Worm (Caenorhabditis elegans): ENCODE measurements around the gene B0244.16.

Gene B0244.16

DNA sequence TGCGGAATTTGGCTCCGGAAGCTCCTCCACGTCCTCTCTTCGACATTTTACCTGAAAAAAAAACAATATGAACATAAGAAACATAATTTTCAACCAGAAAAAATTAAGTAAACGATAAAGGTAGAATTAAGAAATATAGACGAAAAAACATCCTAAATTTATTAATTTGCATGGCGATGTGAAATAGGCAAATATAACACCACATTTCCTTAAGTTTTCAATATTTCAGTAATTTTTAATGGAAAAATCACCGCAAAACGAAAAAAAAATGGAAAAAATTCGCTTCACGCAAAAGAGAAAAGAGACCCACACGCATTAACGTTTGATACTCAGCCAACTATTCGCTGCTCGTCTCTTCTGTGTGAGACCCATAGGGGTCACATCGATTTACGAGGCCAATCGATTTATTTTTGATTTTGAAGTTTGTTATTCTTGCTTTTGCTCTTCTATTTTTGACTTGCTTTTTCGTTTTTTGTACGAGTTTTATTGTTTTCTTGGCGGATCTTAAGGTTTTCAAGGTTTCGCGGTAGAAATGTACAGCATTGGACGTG, 34.6 kb upstream of the B0244.16 start, which contains the start of gene rpl-23 (continued):
- peak; percentile 84 for TF ChIP-seq zag-1 (tag; optimal IDR thresholded peaks at IDR 0.05)
- peak; percentile 85 to 96 for TF ChIP-seq lsy-2 (tag; optimal IDR thresholded peaks at IDR 0.05)
- TF ChIP-seq nhr-129 (tag; optimal IDR thresholded peaks at IDR 0.05), result peak; percentile 98

DNA sequence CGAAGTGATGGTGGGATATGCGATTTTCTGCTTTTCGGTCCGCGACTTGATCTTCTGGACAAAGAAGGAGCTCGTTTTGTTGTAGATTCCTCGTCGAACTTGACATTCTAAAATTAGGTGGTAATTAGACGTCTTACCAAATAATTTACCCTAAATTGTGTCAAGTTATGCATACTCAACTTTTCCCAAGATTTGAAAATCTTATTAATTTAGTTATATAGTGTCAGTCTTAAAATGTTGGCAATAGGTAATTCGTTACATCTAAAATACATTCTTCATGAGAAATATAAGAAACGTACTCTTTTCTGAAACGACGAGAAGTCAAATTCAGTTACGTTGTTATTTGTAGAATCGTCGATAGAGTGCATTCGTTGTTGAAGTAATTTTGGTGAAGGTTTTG, 33.2 kb upstream of the B0244.16 start:
- TF ChIP-seq egl-27 (tag; optimal IDR thresholded peaks at IDR 0.05) (no peak), elt-1 (tag; optimal IDR thresholded peaks at IDR 0.05) (no peak), lin-39 (tag; optimal IDR thresholded peaks at IDR 0.05) (no peak), lin-11 (tag; optimal IDR thresholded peaks at IDR 0.05) (no peak)

DNA sequence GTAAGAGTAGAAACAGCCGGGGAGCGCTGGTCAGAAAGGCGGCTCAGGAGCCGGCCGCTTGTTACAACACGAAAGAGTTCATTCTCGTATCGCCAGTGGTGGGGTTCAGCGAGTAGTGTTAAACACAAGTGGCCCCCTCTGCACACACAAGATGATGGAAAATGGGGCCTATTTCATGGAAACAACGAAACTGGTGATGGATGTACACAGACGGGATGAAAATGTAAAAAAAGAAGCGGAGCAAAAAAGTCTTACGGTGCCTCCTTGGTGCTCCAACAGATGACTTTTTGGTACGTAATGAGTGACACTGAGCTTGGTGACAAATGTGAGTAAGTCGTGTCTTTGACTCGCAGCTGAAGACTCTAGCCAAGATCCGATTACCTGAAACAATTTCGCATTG, 32.7 kb upstream of the B0244.16 start:
- TF ChIP-seq ceh-16 (tag; optimal IDR thresholded peaks at IDR 0.05) (no peak), nhr-129 (tag; optimal IDR thresholded peaks at IDR 0.05) (peak; percentile 50)

ce11 chrIII:5709224-5709623, 31.5 kb upstream of the B0244.16 start, which contains the start of gene hpo-28:
TSS of gene hpo-28 (minus strand) at chrIII:5709324.
- no peak for TF ChIP-seq alr-1 (tag; optimal IDR thresholded peaks at IDR 0.05)
- no peak for TF ChIP-seq lin-39 (tag; optimal IDR thresholded peaks at IDR 0.05)
- no peak for TF ChIP-seq nhr-12 (tag; optimal IDR thresholded peaks at IDR 0.05)
- no peak for TF ChIP-seq crh-2 (tag; optimal IDR thresholded peaks at IDR 0.05)
- TF ChIP-seq nhr-25 (tag; optimal IDR thresholded peaks at IDR 0.05), result no peak
- no peak for TF ChIP-seq mab-5 (tag; optimal IDR thresholded peaks at IDR 0.05)
- no peak for TF ChIP-seq mdl-1 (tag; optimal IDR thresholded peaks at IDR 0.05)
- TF ChIP-seq ztf-11 (tag; optimal IDR thresholded peaks at IDR 0.05), result no peak
- no peak for TF ChIP-seq unc-62 (GFP tag; optimal IDR thresholded peaks at IDR 0.05)
- no peak for TF ChIP-seq fos-1 (tag; optimal IDR thresholded peaks at IDR 0.05)
- TF ChIP-seq ceh-16 (tag; optimal IDR thresholded peaks at IDR 0.05), result no peak
- TF ChIP-seq Y55F3AM.14 (GFP tag; optimal IDR thresholded peaks at IDR 0.05), result no peak
- no peak for TF ChIP-seq ztf-1 (GFP tag; conservative IDR thresholded peaks at IDR 0.05)
- TF ChIP-seq sma-3 (GFP tag; optimal IDR thresholded peaks at IDR 0.05), result no peak
- no peak for TF ChIP-seq unc-55 (GFP tag; optimal IDR thresholded peaks at IDR 0.05)
- no peak for TF ChIP-seq C34F6.9 (tag; optimal IDR thresholded peaks at IDR 0.05)

DNA sequence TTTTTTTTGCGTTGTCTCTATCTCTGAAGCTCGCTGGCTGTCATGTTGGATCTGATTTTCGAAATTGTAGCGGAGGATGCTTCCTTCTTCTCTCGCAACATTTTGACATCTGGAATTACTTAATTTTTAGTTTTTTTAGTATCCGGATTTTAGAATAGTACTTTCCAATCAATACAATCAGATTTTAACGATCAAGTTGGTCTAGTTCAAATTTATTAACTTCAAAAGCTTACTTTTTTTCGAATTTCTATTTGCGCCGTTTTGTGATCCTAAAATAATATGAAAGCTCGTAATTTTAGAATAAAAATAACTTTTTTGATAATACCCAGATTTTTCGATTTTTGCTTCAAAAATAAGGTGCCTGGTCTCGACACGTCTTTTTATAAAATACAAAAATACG, 30.7 kb upstream of the B0244.16 start, which contains the start of gene B0336.12:
Gene B0336.12, minus strand, starts transcription at position 101 of the 400 bp plus-strand sequence.
- TF ChIP-seq unc-55 (GFP tag; optimal IDR thresholded peaks at IDR 0.05), result no peak
- TF ChIP-seq lin-39 (tag; optimal IDR thresholded peaks at IDR 0.05), result no peak
- TF ChIP-seq ama-1 (optimal IDR thresholded peaks at IDR 0.05), result no peak
- no peak for TF ChIP-seq nhr-6 (tag; optimal IDR thresholded peaks at IDR 0.05)
- no peak for TF ChIP-seq F13H6.1 (tag; optimal IDR thresholded peaks at IDR 0.05)
- no peak for TF ChIP-seq gmeb-1 (tag; optimal IDR thresholded peaks at IDR 0.05)
- no peak for TF ChIP-seq sem-4 (tag; optimal IDR thresholded peaks at IDR 0.05)
- no peak for TF ChIP-seq nhr-25 (tag; optimal IDR thresholded peaks at IDR 0.05)
- no peak for TF ChIP-seq fos-1 (tag; optimal IDR thresholded peaks at IDR 0.05)
- no peak for TF ChIP-seq nhr-77 (tag; optimal IDR thresholded peaks at IDR 0.05)
- no peak for TF ChIP-seq ceh-82 (tag; optimal IDR thresholded peaks at IDR 0.05)

DNA sequence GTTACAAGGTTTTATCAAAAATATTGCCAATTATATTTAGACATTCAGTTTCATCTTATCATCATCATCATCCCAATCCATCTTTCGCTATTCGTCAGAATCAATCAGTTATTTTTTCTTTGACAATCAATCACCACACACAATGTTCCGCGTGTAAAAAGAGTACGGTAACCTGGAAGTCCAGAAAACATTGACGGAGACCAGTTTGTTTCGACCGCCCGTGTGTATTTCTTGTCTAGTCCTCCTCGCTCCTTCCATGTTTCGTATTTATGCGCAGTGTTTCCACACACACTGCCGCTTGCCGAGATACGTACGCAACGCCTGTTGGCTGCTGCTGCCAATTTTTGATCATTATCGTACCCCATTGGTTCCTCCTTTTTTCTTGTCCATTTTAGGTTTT, 30.1 kb upstream of the B0244.16 start:
- TF ChIP-seq Y55F3AM.14 (GFP tag; optimal IDR thresholded peaks at IDR 0.05) (no peak), ztf-4 (tag; optimal IDR thresholded peaks at IDR 0.05) (no peak), sma-3 (GFP tag; optimal IDR thresholded peaks at IDR 0.05) (peak; percentile 29), ZK546.5 (tag; optimal IDR thresholded peaks at IDR 0.05) (no peak), ztf-11 (tag; optimal IDR thresholded peaks at IDR 0.05) (no peak), nhr-237 (tag; optimal IDR thresholded peaks at IDR 0.05) (no peak), nhr-21 (tag; optimal IDR thresholded peaks at IDR 0.05) (peak; percentile 83), mdl-1 (tag; optimal IDR thresholded peaks at IDR 0.05) (no peak), alr-1 (tag; optimal IDR thresholded peaks at IDR 0.05) (no peak), lin-39 (tag; optimal IDR thresholded peaks at IDR 0.05) (no peak), dmd-4 (tag; optimal IDR thresholded peaks at IDR 0.05) (no peak), egl-27 (tag; optimal IDR thresholded peaks at IDR 0.05) (no peak), F13H6.1 (tag; optimal IDR thresholded peaks at IDR 0.05) (no peak), nhr-10 (tag; optimal IDR thresholded peaks at IDR 0.05) (no peak), nhr-25 (tag; optimal IDR thresholded peaks at IDR 0.05) (no peak), zag-1 (tag; optimal IDR thresholded peaks at IDR 0.05) (no peak), unc-55 (GFP tag; optimal IDR thresholded peaks at IDR 0.05) (no peak), unc-39 (tag; optimal IDR thresholded peaks at IDR 0.05) (no peak), crh-2 (tag; optimal IDR thresholded peaks at IDR 0.05) (no peak), C34F6.9 (tag; optimal IDR thresholded peaks at IDR 0.05) (no peak), gmeb-1 (tag; optimal IDR thresholded peaks at IDR 0.05) (peak; percentile 10), nhr-12 (tag; optimal IDR thresholded peaks at IDR 0.05) (no peak), nhr-23 (tag; optimal IDR thresholded peaks at IDR 0.05) (no peak), ama-1 (optimal IDR thresholded peaks at IDR 0.05) (no peak), lin-13 (GFP tag; optimal IDR thresholded peaks at IDR 0.05) (peak; percentile 5), nhr-77 (tag; optimal IDR thresholded peaks at IDR 0.05) (no peak), nhr-11 (tag; optimal IDR thresholded peaks at IDR 0.05) (no peak), peb-1 (tag; optimal IDR thresholded peaks at IDR 0.05) (no peak), aly-2 (tag; optimal IDR thresholded peaks at IDR 0.05) (no peak), skn-1 (tag; optimal IDR thresholded peaks at IDR 0.05) (no peak), ztf-1 (GFP tag; conservative IDR thresholded peaks at IDR 0.05) (no peak)

All from whole organism, L2 larva.